Fruit fly (Drosophila melanogaster) whole organism, adult: ENCODE results near the gene Tengl3.

ENCODE experiments used
- CG12768 ChIP-seq: fragments of 200-800 bp; sonication (Bioruptor generic); optimal IDR thresholded peaks from 2 replicates; lab custom pipeline; 2017; ENCODE audit warnings: missing biosample characterization, missing genetic modification characterization, mild to moderate bottlenecking, moderate library complexity, missing genetic modification reagents
- CG7101 ChIP-seq: fragments of 200-800 bp; sonication (Bioruptor generic); optimal IDR thresholded peaks from 2 replicates; lab custom pipeline; 2018; ENCODE audit warnings: missing biosample characterization, mild to moderate bottlenecking, missing genetic modification characterization, moderate library complexity
- Mnt ChIP-seq: fragments of 200-800 bp; sonication (Bioruptor generic); optimal IDR thresholded peaks from 2 replicates; lab custom pipeline; 2016; ENCODE audit warnings: missing biosample characterization, mild to moderate bottlenecking, missing genetic modification characterization
- bab1 ChIP-seq: fragments of 200-800 bp; sonication (Bioruptor generic); optimal IDR thresholded peaks from 3 replicates; lab custom pipeline; 2019; ENCODE audit warnings: missing biosample characterization, mild to moderate bottlenecking, missing genetic modification characterization, moderate library complexity
- kay ChIP-seq: fragments of 200-800 bp; sonication (Bioruptor generic); peaks from one replicate; lab custom pipeline; 2016; ENCODE audit warnings: missing biosample characterization, missing genetic modification characterization, borderline replicate concordance
- pad ChIP-seq: fragments of 200-800 bp; sonication (Bioruptor generic); optimal IDR thresholded peaks from 3 replicates; lab custom pipeline; 2017; ENCODE audit warnings: missing biosample characterization, missing genetic modification characterization, mild to moderate bottlenecking, moderate library complexity, missing genetic modification reagents
- tj ChIP-seq: fragments of 200-800 bp; sonication (Bioruptor generic); optimal IDR thresholded peaks from 3 replicates; lab custom pipeline; 2017; ENCODE audit warnings: missing biosample characterization, mild to moderate bottlenecking, missing genetic modification characterization, moderate library complexity

- peak; percentile 92 for TF ChIP-seq Mnt (GFP tag; lab: Kevin White, UChicago)
- peak; percentile 67 for TF ChIP-seq tj (GFP tag; lab: Kevin White, UChicago)
- TF ChIP-seq CG7101 (tag; lab: Kevin White, UChicago) = peak; percentile 47
- TF ChIP-seq CG12768 = peak; percentile 16
- no peak for TF ChIP-seq bab1 (GFP tag; lab: Kevin White, UChicago)
- peak; percentile 84 for TF ChIP-seq kay
- TF ChIP-seq pad = peak; percentile 99
Observed at dm6 chr2L:2198613-2199432, 39.2 kb downstream of the Tengl3 start.
